Fruit fly (Drosophila melanogaster): ENCODE results near the gene elg1.

DNA sequence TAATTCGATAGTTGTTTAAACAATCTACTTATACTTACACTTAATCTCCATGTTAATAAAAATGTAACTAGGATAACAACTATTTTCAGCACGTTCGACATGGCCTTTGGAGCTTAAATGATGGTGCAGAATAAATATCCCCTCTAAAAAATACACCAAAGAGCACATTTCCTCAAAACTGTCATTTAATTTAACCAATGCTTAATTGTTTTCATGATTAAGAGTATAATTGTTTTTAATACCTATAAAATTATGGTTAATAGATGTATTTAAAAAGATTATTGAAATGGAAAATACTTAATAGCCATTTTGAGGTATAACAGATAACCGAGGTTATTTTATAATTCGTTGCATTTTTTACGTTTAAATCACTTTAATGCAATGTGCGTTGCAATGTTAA lies 39.5 kb downstream of the elg1 start, which contains the start of gene CG33795:
- TF ChIP-seq CG8478 (optimal IDR thresholded peaks at IDR 0.05) (no peak), CTCF (optimal IDR thresholded peaks at IDR 0.05) (no peak)
